Worm (Caenorhabditis elegans): Measurements from ENCODE around the gene F28A12.3.

The F28A12.3 gene

ce11 chrV:8609776-8610529, 31.2 kb downstream of the F28A12.3 start:
- TF ChIP-seq dpff-1 (tag; optimal IDR thresholded peaks at IDR 0.05), result no peak
- no peak for TF ChIP-seq snpc-4 (GFP tag; optimal IDR thresholded peaks at IDR 0.05)
- TF ChIP-seq snpc-4 (tag; optimal IDR thresholded peaks at IDR 0.05), result no peak
- no peak for TF ChIP-seq C06A6.2 (GFP tag; conservative IDR thresholded peaks at IDR 0.05)
- no peak for TF ChIP-seq K11D2.4 (GFP tag; IDR thresholded peaks at IDR 0.05)
- no peak for TF ChIP-seq hlh-26 (GFP tag; conservative IDR thresholded peaks at IDR 0.05)
- TF ChIP-seq rcor-1 (GFP tag; IDR thresholded peaks at IDR 0.05), result no peak
- TF ChIP-seq F22D6.2 (tag; optimal IDR thresholded peaks at IDR 0.05), result no peak
- no peak for TF ChIP-seq hmg-20 (GFP tag; IDR thresholded peaks at IDR 0.05)
- no peak for TF ChIP-seq ztf-28 (GFP tag; IDR thresholded peaks at IDR 0.05)
- no peak for TF ChIP-seq D2030.7 (GFP tag; IDR thresholded peaks at IDR 0.05)
- no peak for TF ChIP-seq ztf-25 (GFP tag; IDR thresholded peaks at IDR 0.05)
- TF ChIP-seq fkh-3 (tag; optimal IDR thresholded peaks at IDR 0.05), result no peak
- TF ChIP-seq let-607 (tag; optimal IDR thresholded peaks at IDR 0.05), result no peak
- TF ChIP-seq ccch-3 (GFP tag; optimal IDR thresholded peaks at IDR 0.05), result no peak
- no peak for TF ChIP-seq B0019.2 (GFP tag; conservative IDR thresholded peaks at IDR 0.05)
- no peak for TF ChIP-seq snpc-3.4 (tag; optimal IDR thresholded peaks at IDR 0.05)
- TF ChIP-seq atf-7 (tag; optimal IDR thresholded peaks at IDR 0.05), result no peak
- no peak for TF ChIP-seq ets-4 (GFP tag; optimal IDR thresholded peaks at IDR 0.05)
- TF ChIP-seq lin-35 (GFP tag; optimal IDR thresholded peaks at IDR 0.05), result peak in 1 of 3 experiments; percentile 11
- no peak for TF ChIP-seq unc-62 (GFP tag; optimal IDR thresholded peaks at IDR 0.05)
- no peak for TF ChIP-seq ama-1 (optimal IDR thresholded peaks at IDR 0.05)
- TF ChIP-seq ama-1 (GFP tag; optimal IDR thresholded peaks at IDR 0.05), result no peak
- no peak for TF ChIP-seq gei-17 (GFP tag; optimal IDR thresholded peaks at IDR 0.05)
- TF ChIP-seq hmg-1.2 (GFP tag; IDR thresholded peaks at IDR 0.05), result 0 out of 2 replicates have a peak, but pooled peaks have one; percentile 5
- TF ChIP-seq hlh-12 (tag; optimal IDR thresholded peaks at IDR 0.05), result no peak
- TF ChIP-seq F49E8.2 (tag; optimal IDR thresholded peaks at IDR 0.05; ENCODE audit: insufficient read depth), result no peak
- TF ChIP-seq zfh-2 (GFP tag; conservative IDR thresholded peaks at IDR 0.05), result peak; percentile 54; the same call in 1 of the 2 replicates
- no peak for TF ChIP-seq lag-1 (GFP tag; IDR thresholded peaks at IDR 0.05)
- no peak for TF ChIP-seq Y79H2A.3 (GFP tag; conservative IDR thresholded peaks at IDR 0.05)
- peak; percentile 38 for TF ChIP-seq chd-7 (tag; optimal IDR thresholded peaks at IDR 0.05)
- no peak for TF ChIP-seq somi-1 (GFP tag; optimal IDR thresholded peaks at IDR 0.05)
- peak; percentile 22 for TF ChIP-seq F52B5.7 (tag; optimal IDR thresholded peaks at IDR 0.05)
- TF ChIP-seq nhr-120 (GFP tag; IDR thresholded peaks at IDR 0.05), result 0 out of 2 replicates have a peak, but pooled peaks have one; percentile 30
- no peak for TF ChIP-seq madf-10 (tag; optimal IDR thresholded peaks at IDR 0.05)
- no peak for TF ChIP-seq ztf-3 (GFP tag; optimal IDR thresholded peaks at IDR 0.05)
- no peak for TF ChIP-seq mxl-1 (tag; optimal IDR thresholded peaks at IDR 0.05)
- no peak for TF ChIP-seq akir-1 (GFP tag; optimal IDR thresholded peaks at IDR 0.05)
- no peak for TF ChIP-seq F37B4.10 (GFP tag; IDR thresholded peaks at IDR 0.05)
- no peak for TF ChIP-seq ceh-58 (GFP tag; IDR thresholded peaks at IDR 0.05)
- no peak for TF ChIP-seq egl-44 (GFP tag; IDR thresholded peaks at IDR 0.05)
- TF ChIP-seq egl-18 (GFP tag; IDR thresholded peaks at IDR 0.05), result no peak
- no peak for TF ChIP-seq athp-1 (tag; optimal IDR thresholded peaks at IDR 0.05)
- TF ChIP-seq madf-8 (GFP tag; conservative IDR thresholded peaks at IDR 0.05), result no peak
- TF ChIP-seq F10E7.11 (tag; optimal IDR thresholded peaks at IDR 0.05), result no peak
- TF ChIP-seq K12H6.12 (tag; optimal IDR thresholded peaks at IDR 0.05), result no peak
- TF ChIP-seq T26A5.8 (tag; optimal IDR thresholded peaks at IDR 0.05), result no peak
- no peak for TF ChIP-seq Y95B8A.8 (GFP tag; IDR thresholded peaks at IDR 0.05)
- no peak for TF ChIP-seq dpl-1 (GFP tag; optimal IDR thresholded peaks at IDR 0.05)
